Worm (Caenorhabditis elegans): ENCODE results near the gene H20J04.9.

H20J04.9 gene

ce11 chrII:4378195-4378594 lies 27.2 kb downstream of the H20J04.9 start, which contains the start of gene B0286.1:
B0286.1 (plus strand) TSS chrII:4378495.
- TF ChIP-seq dao-5 (tag; optimal IDR thresholded peaks at IDR 0.05) (no peak), him-1 (tag; optimal IDR thresholded peaks at IDR 0.05) (no peak), W03F9.2 (tag; optimal IDR thresholded peaks at IDR 0.05) (no peak)

- no peak for TF ChIP-seq dao-5 (tag; optimal IDR thresholded peaks at IDR 0.05)
- TF ChIP-seq him-1 (tag; optimal IDR thresholded peaks at IDR 0.05): no peak
- TF ChIP-seq W03F9.2 (tag; optimal IDR thresholded peaks at IDR 0.05): no peak
Measured at ce11 chrII:4383306-4383705, 32.3 kb downstream of the H20J04.9 start, which contains the start of gene fkh-6. fkh-6 (minus strand) TSS chrII:4383406.

ce11 chrII:4391072-4391471 lies 40.1 kb downstream of the H20J04.9 start:
- TF ChIP-seq him-1 (tag; optimal IDR thresholded peaks at IDR 0.05) (no peak), dao-5 (tag; optimal IDR thresholded peaks at IDR 0.05) (no peak), W03F9.2 (tag; optimal IDR thresholded peaks at IDR 0.05) (no peak)

- no peak for TF ChIP-seq him-1 (tag; optimal IDR thresholded peaks at IDR 0.05)
- TF ChIP-seq W03F9.2 (tag; optimal IDR thresholded peaks at IDR 0.05): no peak
- TF ChIP-seq dao-5 (tag; optimal IDR thresholded peaks at IDR 0.05): no peak
Measured at ce11 chrII:4392526-4393057, 41.6 kb downstream of the H20J04.9 start, which contains the start of gene mlt-7. mlt-7 (plus strand) TSS chrII:4393007.

ce11 chrII:4394438-4394837 lies 43.5 kb downstream of the H20J04.9 start:
- TF ChIP-seq him-1 (tag; optimal IDR thresholded peaks at IDR 0.05): no peak
- TF ChIP-seq W03F9.2 (tag; optimal IDR thresholded peaks at IDR 0.05): no peak
- TF ChIP-seq dao-5 (tag; optimal IDR thresholded peaks at IDR 0.05): no peak
